Fruit fly (Drosophila melanogaster) whole organism, wandering third instar larva: ENCODE results near the gene CG6409.

Source experiments
- Abd-B ChIP-seq: fragments of >200 bp; optimal IDR thresholded peaks from 2 replicates; lab custom pipeline; 2017; ENCODE audit warnings: missing biosample characterization, missing genetic modification characterization
- CG32264 ChIP-seq: fragments of 200-800 bp; sonication (Bioruptor generic); optimal IDR thresholded peaks from 2 replicates; lab custom pipeline; 2016; ENCODE audit warnings: missing biosample characterization, missing genetic modification characterization
- CG9705 ChIP-seq: fragments of 200-800 bp; sonication (Bioruptor generic); optimal IDR thresholded peaks from 2 replicates; lab custom pipeline; 2018; ENCODE audit warnings: missing biosample characterization, mild to moderate bottlenecking, missing genetic modification characterization
- CrebA ChIP-seq: fragments of 200-800 bp; sonication (Bioruptor generic); optimal IDR thresholded peaks from 2 replicates; lab custom pipeline; 2016; ENCODE audit warnings: missing biosample characterization, mild to moderate bottlenecking, missing genetic modification characterization, borderline replicate concordance
- Dfd ChIP-seq: fragments of >200 bp; optimal IDR thresholded peaks from 2 replicates; lab custom pipeline; 2017; ENCODE audit warnings: missing biosample characterization, missing genetic modification characterization
- Dif ChIP-seq: fragments of 200-275, 200-300 bp; sonication (Bioruptor generic); optimal IDR thresholded peaks from 2 replicates; lab custom pipeline; 2018; ENCODE audit warnings: missing biosample characterization, missing genetic modification characterization; ENCODE audit not compliant: partially characterized antibody
- GATAd ChIP-seq: sonication (Bioruptor generic); optimal IDR thresholded peaks from 2 replicates; lab custom pipeline; 2016; ENCODE audit warnings: missing biosample characterization, missing genetic modification characterization
- HLH106 ChIP-seq: fragments of 200-800 bp; optimal IDR thresholded peaks from 3 replicates; lab custom pipeline; 2019; ENCODE audit warnings: missing biosample characterization, mild to moderate bottlenecking, missing genetic modification characterization, moderate library complexity
- Hnf4 ChIP-seq: fragments of 200-800 bp; sonication (Bioruptor generic); optimal IDR thresholded peaks from 2 replicates; lab custom pipeline; 2016; ENCODE audit warnings: missing biosample characterization, mild to moderate bottlenecking, missing genetic modification characterization
- Hr78 ChIP-seq: fragments of >200 bp; optimal IDR thresholded peaks from 2 replicates; lab custom pipeline; 2017; ENCODE audit warnings: missing biosample characterization, missing genetic modification characterization
- Hr83 ChIP-seq: fragments of 200-300 bp; sonication (Bioruptor generic); optimal IDR thresholded peaks from 2 replicates; lab custom pipeline; 2016; ENCODE audit warnings: missing biosample characterization, mild to moderate bottlenecking, missing genetic modification characterization, moderate library complexity; ENCODE audit not compliant: poor library complexity, severe bottlenecking
- Jra ChIP-seq: sonication (Bioruptor generic); optimal IDR thresholded peaks from 2 replicates; lab custom pipeline; 2016; ENCODE audit warnings: missing biosample characterization, missing genetic modification characterization
- Mio ChIP-seq: sonication (Bioruptor generic); optimal IDR thresholded peaks from 2 replicates; lab custom pipeline; 2016; ENCODE audit warnings: missing biosample characterization, missing genetic modification characterization
- Myc ChIP-seq: fragments of >200 bp; optimal IDR thresholded peaks from 2 replicates; lab custom pipeline; 2017
- N ChIP-seq: fragments of >200 bp; optimal IDR thresholded peaks from 2 replicates; lab custom pipeline; 2018; ENCODE audit warnings: missing biosample characterization, missing external identifiers, missing genetic modification characterization
- OdsH ChIP-seq: fragments of 200-800 bp; sonication (Bioruptor generic); optimal IDR thresholded peaks from 2 replicates; lab custom pipeline; 2016; ENCODE audit warnings: missing biosample characterization, mild to moderate bottlenecking, missing genetic modification characterization
- Rel ChIP-seq, 2 experiments: fragments of 200-800 bp; sonication (Bioruptor generic) in 1 of 2; optimal IDR thresholded peaks; 2 replicates in 1 of 2; 3 replicates in 1 of 2; lab custom pipeline; 2016 to 2019; ENCODE audit warnings: mild to moderate bottlenecking in 2 of 2, missing biosample characterization in 2 of 2, missing genetic modification characterization in 2 of 2, moderate library complexity in 1 of 2
- Sp1 ChIP-seq: fragments of 200-800 bp; sonication (Bioruptor generic); optimal IDR thresholded peaks from 3 replicates; lab custom pipeline; 2019; ENCODE audit warnings: missing biosample characterization, mild to moderate bottlenecking, missing genetic modification characterization, moderate library complexity
- Vsx2 ChIP-seq: fragments of 200-300, 225-300 bp; sonication (Bioruptor generic); optimal IDR thresholded peaks from 2 replicates; lab custom pipeline; 2018; ENCODE audit warnings: missing biosample characterization, missing genetic modification characterization; ENCODE audit not compliant: partially characterized antibody
- br ChIP-seq: fragments of 200-800 bp; sonication (Bioruptor generic); optimal IDR thresholded peaks from 2 replicates; lab custom pipeline; 2016; ENCODE audit warnings: missing biosample characterization, missing genetic modification characterization
- brk ChIP-seq: fragments of 200-800 bp; sonication (Bioruptor generic); optimal IDR thresholded peaks from 2 replicates; lab custom pipeline; 2016; ENCODE audit warnings: missing biosample characterization, mild to moderate bottlenecking, missing genetic modification characterization
- dl ChIP-seq, 2 experiments: fragments of 175-275, 200-275 bp in 1 of 2; fragments of 200-275 bp in 1 of 2; sonication (Bioruptor generic); optimal IDR thresholded peaks; lab custom pipeline; 2018; ENCODE audit warnings: mild to moderate bottlenecking in 2 of 2, missing biosample characterization in 2 of 2, missing genetic modification characterization in 2 of 2, moderate library complexity in 2 of 2; ENCODE audit not compliant: partially characterized antibody in 2 of 2, insufficient read depth in 1 of 2
- dmrt93B ChIP-seq: fragments of 200-800 bp; sonication (Bioruptor generic); optimal IDR thresholded peaks from 2 replicates; lab custom pipeline; 2018; ENCODE audit warnings: missing biosample characterization, mild to moderate bottlenecking, missing genetic modification characterization
- dsf ChIP-seq: sonication (Bioruptor generic); optimal IDR thresholded peaks from 2 replicates; lab custom pipeline; 2016; ENCODE audit warnings: missing biosample characterization, missing genetic modification characterization, borderline replicate concordance
- ey ChIP-seq: fragments of 200-800 bp; sonication (Bioruptor generic); optimal IDR thresholded peaks from 2 replicates; lab custom pipeline; 2016; ENCODE audit warnings: missing biosample characterization, missing genetic modification characterization
- foxo ChIP-seq, 2 experiments: fragments of 200-800 bp; sonication (Bioruptor generic); optimal IDR thresholded peaks; 2 replicates in 1 of 2; 3 replicates in 1 of 2; lab custom pipeline; 2016 to 2017; ENCODE audit warnings: missing biosample characterization in 2 of 2, missing genetic modification characterization in 2 of 2
- fru ChIP-seq: fragments of 200-800 bp; sonication (Bioruptor generic); optimal IDR thresholded peaks from 3 replicates; lab custom pipeline; 2016; ENCODE audit warnings: missing biosample characterization, mild to moderate bottlenecking, missing genetic modification characterization
- h ChIP-seq: fragments of 200-800 bp; sonication (Bioruptor generic); optimal IDR thresholded peaks from 3 replicates; lab custom pipeline; 2016; ENCODE audit warnings: missing biosample characterization, mild to moderate bottlenecking, missing genetic modification characterization
- jim ChIP-seq: fragments of 175-275, 200-325 bp; sonication (Bioruptor generic); optimal IDR thresholded peaks from 2 replicates; lab custom pipeline; 2016; ENCODE audit warnings: missing biosample characterization, mild to moderate bottlenecking, missing genetic modification characterization
- lola ChIP-seq: fragments of >200 bp; optimal IDR thresholded peaks from 2 replicates; lab custom pipeline; 2017; ENCODE audit warnings: missing biosample characterization, missing genetic modification characterization
- pan ChIP-seq: fragments of >200 bp; optimal IDR thresholded peaks from 2 replicates; lab custom pipeline; 2017
- psq ChIP-seq: fragments of 200-800 bp; sonication (Bioruptor generic); optimal IDR thresholded peaks from 3 replicates; lab custom pipeline; 2017; ENCODE audit warnings: missing biosample characterization, mild to moderate bottlenecking, missing genetic modification characterization, moderate library complexity
- rgr ChIP-seq: fragments of 200-800 bp; sonication (Bioruptor generic); optimal IDR thresholded peaks from 3 replicates; lab custom pipeline; 2016; ENCODE audit warnings: missing biosample characterization, mild to moderate bottlenecking, missing genetic modification characterization
- sage ChIP-seq: fragments of 200-800 bp; sonication (Bioruptor generic); optimal IDR thresholded peaks from 2 replicates; lab custom pipeline; 2016; ENCODE audit warnings: missing biosample characterization, mild to moderate bottlenecking, missing genetic modification characterization
- sv ChIP-seq: fragments of 200-800 bp; sonication (Bioruptor generic); optimal IDR thresholded peaks from 3 replicates; lab custom pipeline; 2016; ENCODE audit warnings: missing biosample characterization, missing genetic modification characterization
- tai ChIP-seq: sonication (Bioruptor generic); optimal IDR thresholded peaks from 2 replicates; lab custom pipeline; 2016; ENCODE audit warnings: missing biosample characterization, missing genetic modification characterization
- usp ChIP-seq: fragments of >200 bp; optimal IDR thresholded peaks from 2 replicates; lab custom pipeline; 2017; ENCODE audit warnings: missing biosample characterization, missing genetic modification characterization
- woc ChIP-seq: sonication (Bioruptor generic); optimal IDR thresholded peaks from 2 replicates; lab custom pipeline; 2016; ENCODE audit warnings: missing biosample characterization, mild to moderate bottlenecking, missing genetic modification characterization

Gene CG6409

DNA sequence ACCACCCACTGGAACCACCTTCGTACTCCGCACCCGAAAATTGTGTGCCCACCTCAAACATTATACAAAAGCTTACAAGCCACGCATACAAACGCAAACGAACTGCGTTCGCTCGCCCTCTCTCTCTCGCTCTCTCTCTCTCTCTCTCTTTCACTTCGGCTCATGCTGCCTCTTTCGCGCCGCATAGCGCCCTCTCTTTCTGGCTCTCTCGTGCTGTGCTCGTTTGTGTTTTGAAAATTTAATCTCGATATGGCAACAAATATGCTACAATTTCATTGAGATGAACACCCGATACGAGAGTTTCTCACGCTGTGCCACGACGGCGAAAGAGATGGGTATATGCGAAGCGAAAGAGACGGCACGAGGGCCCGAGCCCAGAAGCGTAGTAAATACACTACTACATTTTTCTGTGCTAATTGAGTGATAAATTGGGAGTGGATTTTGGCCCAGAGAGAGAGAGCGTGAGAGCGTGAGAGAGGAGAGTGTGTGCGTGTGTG, 25.6 kb downstream of the CG6409 start:
- no peak for TF ChIP-seq GATAd (GFP tag; lab: Kevin White, UChicago)
- no peak for TF ChIP-seq Rel (GFP tag; optimal IDR thresholded peaks at IDR 0.05; lab: Kevin White, UChicago)
- peak; percentile 63 for TF ChIP-seq Rel (tag; optimal IDR thresholded peaks at IDR 0.05; lab: Kevin White, UChicago)
- TF ChIP-seq br = peak; percentile 46
- no peak for TF ChIP-seq Hr83 (GFP tag; lab: Kevin White, UChicago)
- TF ChIP-seq h (GFP tag; lab: Kevin White, UChicago) = peak; percentile 68
- TF ChIP-seq tai = no peak
- TF ChIP-seq foxo (GFP tag; optimal IDR thresholded peaks at IDR 0.05; lab: Kevin White, UChicago) = no peak
- TF ChIP-seq Vsx2 (GFP tag; lab: Kevin White, UChicago) = peak; percentile 86
- TF ChIP-seq dsf (GFP tag; lab: Kevin White, UChicago) = no peak
- TF ChIP-seq woc = peak; percentile 21
- TF ChIP-seq jim (GFP tag; lab: Kevin White, UChicago) = no peak
- TF ChIP-seq dmrt93B (GFP tag; lab: Kevin White, UChicago) = no peak
- TF ChIP-seq Abd-B (GFP tag; lab: Kevin White, UChicago) = no peak
- peak; percentile 41 for TF ChIP-seq Sp1 (GFP tag; lab: Kevin White, UChicago)
- no peak for TF ChIP-seq Hr78 (GFP tag; lab: Kevin White, UChicago)
- TF ChIP-seq sage = no peak
- peak; percentile 76 for TF ChIP-seq fru (GFP tag; lab: Kevin White, UChicago)
- TF ChIP-seq CG9705 = no peak
- no peak for TF ChIP-seq pan
- TF ChIP-seq brk (GFP tag; lab: Kevin White, UChicago) = peak; percentile 60
- no peak for TF ChIP-seq Jra
- TF ChIP-seq dl (GFP tag; optimal IDR thresholded peaks at IDR 0.05; lab: Kevin White, UChicago; ENCODE audit: insufficient read depth in 1 of 2, partially characterized antibody in 2 of 2) = peak; percentile 49 to 65
- TF ChIP-seq HLH106 (tag; lab: Kevin White, UChicago) = no peak
- peak; percentile 65 for TF ChIP-seq Dif (GFP tag; lab: Kevin White, UChicago)
- TF ChIP-seq N (GFP tag; lab: Kevin White, UChicago) = no peak
- TF ChIP-seq rgr (GFP tag; lab: Kevin White, UChicago) = peak; percentile 3
- no peak for TF ChIP-seq Myc (lab: Kevin White, UChicago)
- peak; percentile 87 for TF ChIP-seq CrebA (GFP tag; lab: Kevin White, UChicago)
- no peak for TF ChIP-seq CG32264
- TF ChIP-seq lola (GFP tag; lab: Kevin White, UChicago) = no peak
- TF ChIP-seq Mio (GFP tag; lab: Kevin White, UChicago) = no peak
- peak; percentile 65 for TF ChIP-seq psq (GFP tag; lab: Kevin White, UChicago)
- TF ChIP-seq Hnf4 (GFP tag; lab: Kevin White, UChicago) = peak; percentile 33
- no peak for TF ChIP-seq ey (GFP tag; lab: Kevin White, UChicago)
- peak; percentile 13 for TF ChIP-seq OdsH (GFP tag; lab: Kevin White, UChicago)
- no peak for TF ChIP-seq sv (GFP tag; lab: Kevin White, UChicago)
- TF ChIP-seq usp (GFP tag; lab: Kevin White, UChicago) = no peak
- no peak for TF ChIP-seq Dfd (GFP tag; lab: Kevin White, UChicago)

DNA sequence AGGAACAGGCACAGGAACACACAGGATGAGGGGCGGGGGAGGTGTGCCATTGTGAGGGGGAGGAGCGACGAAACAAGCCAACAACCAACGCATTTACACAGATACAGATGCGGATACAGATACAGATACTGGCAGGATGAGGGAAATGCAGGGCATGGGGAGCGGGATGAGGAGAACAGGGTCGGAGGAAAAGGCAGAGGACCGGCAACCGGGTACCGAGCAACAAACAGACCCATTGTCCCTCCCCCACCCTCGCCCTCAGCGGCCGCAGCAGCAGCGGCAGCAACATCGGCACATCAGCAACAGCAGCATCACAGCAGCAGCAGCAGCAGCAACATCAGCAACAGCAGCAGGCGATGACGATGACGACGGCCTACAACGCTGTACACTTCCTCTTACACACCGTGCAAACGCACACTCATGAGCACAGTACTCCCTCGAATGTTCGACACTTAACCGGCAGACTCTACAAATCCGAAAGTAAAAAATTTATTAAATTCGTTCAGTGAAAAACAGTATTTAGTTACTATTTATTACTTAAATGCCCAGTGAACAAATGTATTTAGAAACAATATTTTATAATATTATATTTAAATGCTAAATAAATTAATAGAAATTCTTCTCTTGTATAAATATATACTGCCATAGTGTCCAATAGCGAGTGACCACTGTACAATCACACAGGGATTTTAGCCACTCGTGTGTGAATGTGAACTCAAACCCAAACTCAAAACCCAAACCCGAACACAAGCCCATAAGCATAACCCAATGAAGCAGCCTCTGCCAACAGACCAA, 26.6 kb downstream of the CG6409 start:
- peak; percentile 91 for TF ChIP-seq psq (GFP tag; lab: Kevin White, UChicago)
- TF ChIP-seq foxo (GFP tag; optimal IDR thresholded peaks at IDR 0.05; lab: Kevin White, UChicago) = peak in 1 of 2 experiments; percentile 95
- peak; percentile 68 for TF ChIP-seq Vsx2 (GFP tag; lab: Kevin White, UChicago)
- peak; percentile 61 for TF ChIP-seq tai
- TF ChIP-seq sage = peak; percentile 83
- TF ChIP-seq woc = peak; percentile 48
- no peak for TF ChIP-seq Myc (lab: Kevin White, UChicago)
- TF ChIP-seq CrebA (GFP tag; lab: Kevin White, UChicago) = no peak
- no peak for TF ChIP-seq Abd-B (GFP tag; lab: Kevin White, UChicago)
- TF ChIP-seq pan = no peak
- no peak for TF ChIP-seq Mio (GFP tag; lab: Kevin White, UChicago)
- peak; percentile 97 for TF ChIP-seq CG9705
- TF ChIP-seq Jra = peak; percentile 63
- no peak for TF ChIP-seq N (GFP tag; lab: Kevin White, UChicago)
- peak; percentile 88 for TF ChIP-seq rgr (GFP tag; lab: Kevin White, UChicago)
- peak in 1 of 2 experiments; percentile 53 for TF ChIP-seq dl (GFP tag; optimal IDR thresholded peaks at IDR 0.05; lab: Kevin White, UChicago; ENCODE audit: insufficient read depth in 1 of 2, partially characterized antibody in 2 of 2)
- peak; percentile 52 for TF ChIP-seq sv (GFP tag; lab: Kevin White, UChicago)
- TF ChIP-seq Hnf4 (GFP tag; lab: Kevin White, UChicago) = peak; percentile 80
- TF ChIP-seq CG32264 = peak; percentile 34
- peak; percentile 55 for TF ChIP-seq Dif (GFP tag; lab: Kevin White, UChicago)
- TF ChIP-seq Hr83 (GFP tag; lab: Kevin White, UChicago) = no peak
- TF ChIP-seq OdsH (GFP tag; lab: Kevin White, UChicago) = peak; percentile 92
- peak; percentile 97 for TF ChIP-seq Sp1 (GFP tag; lab: Kevin White, UChicago)
- no peak for TF ChIP-seq lola (GFP tag; lab: Kevin White, UChicago)
- peak; percentile 66 for TF ChIP-seq brk (GFP tag; lab: Kevin White, UChicago)
- peak; percentile 83 for TF ChIP-seq h (GFP tag; lab: Kevin White, UChicago)
- TF ChIP-seq dmrt93B (GFP tag; lab: Kevin White, UChicago) = peak; percentile 98
- TF ChIP-seq GATAd (GFP tag; lab: Kevin White, UChicago) = no peak
- peak; percentile 13 for TF ChIP-seq dsf (GFP tag; lab: Kevin White, UChicago)
- TF ChIP-seq Hr78 (GFP tag; lab: Kevin White, UChicago) = no peak
- TF ChIP-seq HLH106 (tag; lab: Kevin White, UChicago) = peak; percentile 98
- peak; percentile 65 for TF ChIP-seq ey (GFP tag; lab: Kevin White, UChicago)
- TF ChIP-seq Dfd (GFP tag; lab: Kevin White, UChicago) = peak; percentile 79
- TF ChIP-seq br = peak; percentile 76
- no peak for TF ChIP-seq jim (GFP tag; lab: Kevin White, UChicago)
- peak; percentile 72 for TF ChIP-seq Rel (GFP tag; optimal IDR thresholded peaks at IDR 0.05; lab: Kevin White, UChicago)
- TF ChIP-seq Rel (tag; optimal IDR thresholded peaks at IDR 0.05; lab: Kevin White, UChicago) = peak; percentile 79
- TF ChIP-seq usp (GFP tag; lab: Kevin White, UChicago) = no peak
